Worm (Caenorhabditis elegans): ENCODE data around the gene T19C3.5.

The T19C3.5 gene

ce11 chrIII:647248-647647 lies 19.5 kb upstream of the T19C3.5 start:
- TF ChIP-seq nhr-67 (tag; optimal IDR thresholded peaks at IDR 0.05), result no peak
- peak; percentile 47 for TF ChIP-seq hmg-11 (tag; optimal IDR thresholded peaks at IDR 0.05)
- TF ChIP-seq elt-1 (tag; optimal IDR thresholded peaks at IDR 0.05), result no peak
- peak; percentile 26 for TF ChIP-seq nfya-1 (tag; optimal IDR thresholded peaks at IDR 0.05; ENCODE audit: insufficient read depth)
- peak; percentile 19 for TF ChIP-seq nhr-23 (tag; optimal IDR thresholded peaks at IDR 0.05)
- TF ChIP-seq ceh-82 (tag; optimal IDR thresholded peaks at IDR 0.05), result no peak
- no peak for TF ChIP-seq unc-62 (GFP tag; optimal IDR thresholded peaks at IDR 0.05)
- peak; percentile 78 for TF ChIP-seq pha-4 (tag; optimal IDR thresholded peaks at IDR 0.05)
- no peak for TF ChIP-seq unc-39 (tag; optimal IDR thresholded peaks at IDR 0.05)

- TF ChIP-seq nhr-25 (tag; optimal IDR thresholded peaks at IDR 0.05) (no peak), pqm-1 (tag; optimal IDR thresholded peaks at IDR 0.05) (no peak), fkh-2 (tag; optimal IDR thresholded peaks at IDR 0.05) (no peak), zag-1 (tag; optimal IDR thresholded peaks at IDR 0.05) (no peak), elt-2 (tag; optimal IDR thresholded peaks at IDR 0.05) (no peak), ztf-4 (tag; optimal IDR thresholded peaks at IDR 0.05) (no peak), aly-2 (tag; optimal IDR thresholded peaks at IDR 0.05) (no peak), jun-1 (tag; optimal IDR thresholded peaks at IDR 0.05) (no peak)
Observed at ce11 chrIII:646454-646853, 18.7 kb upstream of the T19C3.5 start, which contains the start of gene orai-1. Gene orai-1, plus strand, starts transcription at chrIII:646754.

- TF ChIP-seq ceh-28 (tag; optimal IDR thresholded peaks at IDR 0.05) (no peak), jun-1 (tag; optimal IDR thresholded peaks at IDR 0.05) (no peak), zag-1 (tag; optimal IDR thresholded peaks at IDR 0.05) (no peak), snpc-4 (tag; optimal IDR thresholded peaks at IDR 0.05) (no peak), nhr-12 (tag; optimal IDR thresholded peaks at IDR 0.05) (no peak), mml-1 (tag; optimal IDR thresholded peaks at IDR 0.05) (no peak), eor-1 (tag; optimal IDR thresholded peaks at IDR 0.05) (no peak), nhr-25 (tag; optimal IDR thresholded peaks at IDR 0.05) (no peak), hmg-11 (tag; optimal IDR thresholded peaks at IDR 0.05) (no peak)
Observed at ce11 chrIII:644660-645059, 16.9 kb upstream of the T19C3.5 start.

ce11 chrIII:641759-642158 lies 14.0 kb upstream of the T19C3.5 start, which contains the start of gene W06E11.1:
Gene W06E11.1, plus strand, starts transcription at chrIII:642059.
- TF ChIP-seq nhr-237 (tag; optimal IDR thresholded peaks at IDR 0.05), result no peak
- no peak for TF ChIP-seq nhr-28 (tag; optimal IDR thresholded peaks at IDR 0.05)
- TF ChIP-seq nhr-11 (tag; optimal IDR thresholded peaks at IDR 0.05), result no peak
- no peak for TF ChIP-seq egl-5 (tag; optimal IDR thresholded peaks at IDR 0.05)
- no peak for TF ChIP-seq elt-2 (tag; optimal IDR thresholded peaks at IDR 0.05)
- TF ChIP-seq nhr-43 (tag; optimal IDR thresholded peaks at IDR 0.05; ENCODE audit: poor library complexity, severe bottlenecking), result no peak
- TF ChIP-seq ceh-9 (tag; optimal IDR thresholded peaks at IDR 0.05), result no peak
- no peak for TF ChIP-seq snpc-4 (tag; optimal IDR thresholded peaks at IDR 0.05)
- TF ChIP-seq eor-1 (tag; optimal IDR thresholded peaks at IDR 0.05), result no peak
- TF ChIP-seq egl-27 (tag; optimal IDR thresholded peaks at IDR 0.05), result no peak
- no peak for TF ChIP-seq nhr-76 (tag; optimal IDR thresholded peaks at IDR 0.05)
- TF ChIP-seq skn-1 (tag; optimal IDR thresholded peaks at IDR 0.05), result no peak
- TF ChIP-seq ztf-11 (tag; optimal IDR thresholded peaks at IDR 0.05), result no peak
- TF ChIP-seq pqm-1 (tag; optimal IDR thresholded peaks at IDR 0.05), result no peak
- TF ChIP-seq zag-1 (tag; optimal IDR thresholded peaks at IDR 0.05), result no peak
- TF ChIP-seq nhr-12 (tag; optimal IDR thresholded peaks at IDR 0.05), result no peak
- no peak for TF ChIP-seq lin-15B (tag; optimal IDR thresholded peaks at IDR 0.05)
- TF ChIP-seq nfya-1 (tag; optimal IDR thresholded peaks at IDR 0.05; ENCODE audit: insufficient read depth), result no peak
- no peak for TF ChIP-seq daf-12 (tag; optimal IDR thresholded peaks at IDR 0.05)
- no peak for TF ChIP-seq ceh-16 (tag; optimal IDR thresholded peaks at IDR 0.05)

- TF ChIP-seq pha-4 (tag; optimal IDR thresholded peaks at IDR 0.05) (peak; percentile 89), fkh-10 (GFP tag; optimal IDR thresholded peaks at IDR 0.05) (peak; percentile 77), lsy-12 (tag; optimal IDR thresholded peaks at IDR 0.05) (peak; percentile 21), pqm-1 (tag; optimal IDR thresholded peaks at IDR 0.05) (peak; percentile 18), eor-1 (tag; optimal IDR thresholded peaks at IDR 0.05) (peak in 1 of 2 experiments; percentile 20), ceh-9 (tag; optimal IDR thresholded peaks at IDR 0.05) (no peak), nhr-28 (tag; optimal IDR thresholded peaks at IDR 0.05) (no peak), nhr-77 (tag; optimal IDR thresholded peaks at IDR 0.05) (no peak), mdl-1 (tag; optimal IDR thresholded peaks at IDR 0.05) (no peak), nhr-76 (tag; optimal IDR thresholded peaks at IDR 0.05) (no peak), nhr-12 (tag; optimal IDR thresholded peaks at IDR 0.05) (no peak), aly-2 (tag; optimal IDR thresholded peaks at IDR 0.05) (no peak), skn-1 (tag; optimal IDR thresholded peaks at IDR 0.05) (no peak), jun-1 (tag; optimal IDR thresholded peaks at IDR 0.05) (peak; percentile 34), nfya-1 (tag; optimal IDR thresholded peaks at IDR 0.05; ENCODE audit: insufficient read depth) (peak; percentile 59), nhr-67 (tag; optimal IDR thresholded peaks at IDR 0.05) (no peak), ceh-28 (tag; optimal IDR thresholded peaks at IDR 0.05) (peak; percentile 69), hmg-11 (tag; optimal IDR thresholded peaks at IDR 0.05) (no peak), ceh-82 (tag; optimal IDR thresholded peaks at IDR 0.05) (no peak), sea-2 (GFP tag; optimal IDR thresholded peaks at IDR 0.05) (no peak), R02D3.7 (tag; optimal IDR thresholded peaks at IDR 0.05) (peak; percentile 18), fos-1 (tag; optimal IDR thresholded peaks at IDR 0.05) (no peak), egl-27 (tag; optimal IDR thresholded peaks at IDR 0.05) (no peak), elt-2 (tag; optimal IDR thresholded peaks at IDR 0.05) (peak; percentile 42), nhr-43 (tag; optimal IDR thresholded peaks at IDR 0.05; ENCODE audit: poor library complexity, severe bottlenecking) (no peak), nhr-11 (tag; optimal IDR thresholded peaks at IDR 0.05) (no peak), ztf-4 (tag; optimal IDR thresholded peaks at IDR 0.05) (no peak)
Observed at ce11 chrIII:640198-640803, 12.6 kb upstream of the T19C3.5 start, which contains the start of the genes tag-266 and tag-267. Gene tag-266, minus strand, starts transcription at chrIII:640226. Gene tag-267, plus strand, starts transcription at chrIII:640790.

Measured in whole organism, L3 larva.